Worm (Caenorhabditis elegans): ENCODE measurements around the gene ZK1128.7.

DNA sequence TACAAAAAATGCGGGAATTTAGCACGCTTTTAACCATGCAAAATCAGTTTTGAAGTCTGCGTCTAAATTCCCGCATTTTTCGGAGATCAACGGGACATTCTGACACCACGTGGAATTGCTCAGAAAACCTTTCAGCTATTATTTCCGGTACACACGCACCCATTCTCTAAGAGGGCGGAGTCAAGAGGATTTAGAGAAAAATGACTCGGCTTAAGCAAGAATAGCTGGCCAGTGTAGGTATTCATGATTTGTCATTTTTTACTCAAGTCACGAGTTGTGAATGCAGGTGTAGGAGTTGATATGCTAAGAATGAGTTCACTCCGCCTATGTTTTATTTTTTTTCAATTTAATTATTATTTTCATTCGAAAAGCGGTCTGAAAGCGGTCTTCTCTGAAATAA lies 13.9 kb downstream of the ZK1128.7 start:
- TF ChIP-seq ztf-22 (GFP tag; optimal IDR thresholded peaks at IDR 0.05) (no peak), xnd-1 (tag; optimal IDR thresholded peaks at IDR 0.05) (no peak), unc-62 (GFP tag; optimal IDR thresholded peaks at IDR 0.05) (no peak), attf-6 (GFP tag; IDR thresholded peaks at IDR 0.05) (no peak), ZK185.1 (tag; optimal IDR thresholded peaks at IDR 0.05; ENCODE audit: poor library complexity, severe bottlenecking) (no peak), nhr-90 (tag; optimal IDR thresholded peaks at IDR 0.05) (no peak), lin-40 (tag; optimal IDR thresholded peaks at IDR 0.05) (no peak)
